Worm (Caenorhabditis elegans): Measurements from ENCODE around the gene nlp-23.

ce11 chrX:2321758-2322157, 21.0 kb downstream of the nlp-23 start:
- TF ChIP-seq lin-13 (GFP tag; optimal IDR thresholded peaks at IDR 0.05) = no peak
- TF ChIP-seq ztf-11 (tag; optimal IDR thresholded peaks at IDR 0.05) = no peak
- no peak for TF ChIP-seq nhr-25 (tag; optimal IDR thresholded peaks at IDR 0.05)
- TF ChIP-seq C34F6.9 (tag; optimal IDR thresholded peaks at IDR 0.05) = no peak
- TF ChIP-seq zag-1 (tag; optimal IDR thresholded peaks at IDR 0.05) = no peak
- TF ChIP-seq lsy-2 (tag; optimal IDR thresholded peaks at IDR 0.05) = no peak
- TF ChIP-seq fos-1 (tag; optimal IDR thresholded peaks at IDR 0.05) = no peak
- TF ChIP-seq ZK546.5 (tag; optimal IDR thresholded peaks at IDR 0.05) = no peak
- no peak for TF ChIP-seq skn-1 (tag; optimal IDR thresholded peaks at IDR 0.05)
- TF ChIP-seq egl-27 (tag; optimal IDR thresholded peaks at IDR 0.05) = no peak
- no peak for TF ChIP-seq ama-1 (optimal IDR thresholded peaks at IDR 0.05)

Data from whole organism, L2 larva.